Fruit fly (Drosophila melanogaster) whole organism, wandering third instar larva: ENCODE data around the gene Dad1.

Source experiments
- Abd-B ChIP-seq: fragments of >200 bp; optimal IDR thresholded peaks from 2 replicates; lab custom pipeline; 2017; ENCODE audit warnings: missing biosample characterization, missing genetic modification characterization
- CG32264 ChIP-seq: fragments of 200-800 bp; sonication (Bioruptor generic); optimal IDR thresholded peaks from 2 replicates; lab custom pipeline; 2016; ENCODE audit warnings: missing biosample characterization, missing genetic modification characterization
- CrebA ChIP-seq: fragments of 200-800 bp; sonication (Bioruptor generic); optimal IDR thresholded peaks from 2 replicates; lab custom pipeline; 2016; ENCODE audit warnings: missing biosample characterization, mild to moderate bottlenecking, missing genetic modification characterization, borderline replicate concordance
- Dfd ChIP-seq: fragments of >200 bp; optimal IDR thresholded peaks from 2 replicates; lab custom pipeline; 2017; ENCODE audit warnings: missing biosample characterization, missing genetic modification characterization
- Dif ChIP-seq: fragments of 200-275, 200-300 bp; sonication (Bioruptor generic); optimal IDR thresholded peaks from 2 replicates; lab custom pipeline; 2018; ENCODE audit warnings: missing biosample characterization, missing genetic modification characterization; ENCODE audit not compliant: partially characterized antibody
- GATAd ChIP-seq: sonication (Bioruptor generic); optimal IDR thresholded peaks from 2 replicates; lab custom pipeline; 2016; ENCODE audit warnings: missing biosample characterization, missing genetic modification characterization
- HLH106 ChIP-seq: fragments of 200-800 bp; optimal IDR thresholded peaks from 3 replicates; lab custom pipeline; 2019; ENCODE audit warnings: missing biosample characterization, mild to moderate bottlenecking, missing genetic modification characterization, moderate library complexity
- Hnf4 ChIP-seq: fragments of 200-800 bp; sonication (Bioruptor generic); optimal IDR thresholded peaks from 2 replicates; lab custom pipeline; 2016; ENCODE audit warnings: missing biosample characterization, mild to moderate bottlenecking, missing genetic modification characterization
- Hr78 ChIP-seq: fragments of >200 bp; optimal IDR thresholded peaks from 2 replicates; lab custom pipeline; 2017; ENCODE audit warnings: missing biosample characterization, missing genetic modification characterization
- Hr83 ChIP-seq: fragments of 200-300 bp; sonication (Bioruptor generic); optimal IDR thresholded peaks from 2 replicates; lab custom pipeline; 2016; ENCODE audit warnings: missing biosample characterization, mild to moderate bottlenecking, missing genetic modification characterization, moderate library complexity; ENCODE audit not compliant: poor library complexity, severe bottlenecking
- N ChIP-seq: fragments of >200 bp; optimal IDR thresholded peaks from 2 replicates; lab custom pipeline; 2018; ENCODE audit warnings: missing biosample characterization, missing external identifiers, missing genetic modification characterization
- Rel ChIP-seq, 2 experiments: fragments of 200-800 bp; sonication (Bioruptor generic) in 1 of 2; optimal IDR thresholded peaks; 2 replicates in 1 of 2; 3 replicates in 1 of 2; lab custom pipeline; 2016 to 2019; ENCODE audit warnings: mild to moderate bottlenecking in 2 of 2, missing biosample characterization in 2 of 2, missing genetic modification characterization in 2 of 2, moderate library complexity in 1 of 2
- Sp1 ChIP-seq: fragments of 200-800 bp; sonication (Bioruptor generic); optimal IDR thresholded peaks from 3 replicates; lab custom pipeline; 2019; ENCODE audit warnings: missing biosample characterization, mild to moderate bottlenecking, missing genetic modification characterization, moderate library complexity
- Vsx2 ChIP-seq: fragments of 200-300, 225-300 bp; sonication (Bioruptor generic); optimal IDR thresholded peaks from 2 replicates; lab custom pipeline; 2018; ENCODE audit warnings: missing biosample characterization, missing genetic modification characterization; ENCODE audit not compliant: partially characterized antibody
- br ChIP-seq: fragments of 200-800 bp; sonication (Bioruptor generic); optimal IDR thresholded peaks from 2 replicates; lab custom pipeline; 2016; ENCODE audit warnings: missing biosample characterization, missing genetic modification characterization
- brk ChIP-seq: fragments of 200-800 bp; sonication (Bioruptor generic); optimal IDR thresholded peaks from 2 replicates; lab custom pipeline; 2016; ENCODE audit warnings: missing biosample characterization, mild to moderate bottlenecking, missing genetic modification characterization
- dl ChIP-seq, 2 experiments: fragments of 175-275, 200-275 bp in 1 of 2; fragments of 200-275 bp in 1 of 2; sonication (Bioruptor generic); optimal IDR thresholded peaks; lab custom pipeline; 2018; ENCODE audit warnings: mild to moderate bottlenecking in 2 of 2, missing biosample characterization in 2 of 2, missing genetic modification characterization in 2 of 2, moderate library complexity in 2 of 2; ENCODE audit not compliant: partially characterized antibody in 2 of 2, insufficient read depth in 1 of 2
- dmrt93B ChIP-seq: fragments of 200-800 bp; sonication (Bioruptor generic); optimal IDR thresholded peaks from 2 replicates; lab custom pipeline; 2018; ENCODE audit warnings: missing biosample characterization, mild to moderate bottlenecking, missing genetic modification characterization
- foxo ChIP-seq, 2 experiments: fragments of 200-800 bp; sonication (Bioruptor generic); optimal IDR thresholded peaks; 2 replicates in 1 of 2; 3 replicates in 1 of 2; lab custom pipeline; 2016 to 2017; ENCODE audit warnings: missing biosample characterization in 2 of 2, missing genetic modification characterization in 2 of 2
- fru ChIP-seq: fragments of 200-800 bp; sonication (Bioruptor generic); optimal IDR thresholded peaks from 3 replicates; lab custom pipeline; 2016; ENCODE audit warnings: missing biosample characterization, mild to moderate bottlenecking, missing genetic modification characterization
- h ChIP-seq: fragments of 200-800 bp; sonication (Bioruptor generic); optimal IDR thresholded peaks from 3 replicates; lab custom pipeline; 2016; ENCODE audit warnings: missing biosample characterization, mild to moderate bottlenecking, missing genetic modification characterization
- jim ChIP-seq: fragments of 175-275, 200-325 bp; sonication (Bioruptor generic); optimal IDR thresholded peaks from 2 replicates; lab custom pipeline; 2016; ENCODE audit warnings: missing biosample characterization, mild to moderate bottlenecking, missing genetic modification characterization
- lola ChIP-seq: fragments of >200 bp; optimal IDR thresholded peaks from 2 replicates; lab custom pipeline; 2017; ENCODE audit warnings: missing biosample characterization, missing genetic modification characterization
- psq ChIP-seq: fragments of 200-800 bp; sonication (Bioruptor generic); optimal IDR thresholded peaks from 3 replicates; lab custom pipeline; 2017; ENCODE audit warnings: missing biosample characterization, mild to moderate bottlenecking, missing genetic modification characterization, moderate library complexity
- sage ChIP-seq: fragments of 200-800 bp; sonication (Bioruptor generic); optimal IDR thresholded peaks from 2 replicates; lab custom pipeline; 2016; ENCODE audit warnings: missing biosample characterization, mild to moderate bottlenecking, missing genetic modification characterization
- usp ChIP-seq: fragments of >200 bp; optimal IDR thresholded peaks from 2 replicates; lab custom pipeline; 2017; ENCODE audit warnings: missing biosample characterization, missing genetic modification characterization
- woc ChIP-seq: sonication (Bioruptor generic); optimal IDR thresholded peaks from 2 replicates; lab custom pipeline; 2016; ENCODE audit warnings: missing biosample characterization, mild to moderate bottlenecking, missing genetic modification characterization

The Dad1 gene

dm6 chr2L:8421717-8422116 is 37.8 kb upstream of the Dad1 start:
- TF ChIP-seq Rel (GFP tag; optimal IDR thresholded peaks at IDR 0.05; lab: Kevin White, UChicago): no peak
- TF ChIP-seq Rel (tag; optimal IDR thresholded peaks at IDR 0.05; lab: Kevin White, UChicago): peak; percentile 92
- TF ChIP-seq N (GFP tag; lab: Kevin White, UChicago): no peak
- no peak for TF ChIP-seq woc (GFP tag; lab: Kevin White, UChicago)
- TF ChIP-seq jim (GFP tag; lab: Kevin White, UChicago): no peak
- no peak for TF ChIP-seq GATAd (GFP tag; lab: Kevin White, UChicago)
- TF ChIP-seq fru (GFP tag; lab: Kevin White, UChicago): no peak
- no peak for TF ChIP-seq dmrt93B (GFP tag; lab: Kevin White, UChicago)
- TF ChIP-seq foxo (GFP tag; optimal IDR thresholded peaks at IDR 0.05; lab: Kevin White, UChicago): no peak

DNA sequence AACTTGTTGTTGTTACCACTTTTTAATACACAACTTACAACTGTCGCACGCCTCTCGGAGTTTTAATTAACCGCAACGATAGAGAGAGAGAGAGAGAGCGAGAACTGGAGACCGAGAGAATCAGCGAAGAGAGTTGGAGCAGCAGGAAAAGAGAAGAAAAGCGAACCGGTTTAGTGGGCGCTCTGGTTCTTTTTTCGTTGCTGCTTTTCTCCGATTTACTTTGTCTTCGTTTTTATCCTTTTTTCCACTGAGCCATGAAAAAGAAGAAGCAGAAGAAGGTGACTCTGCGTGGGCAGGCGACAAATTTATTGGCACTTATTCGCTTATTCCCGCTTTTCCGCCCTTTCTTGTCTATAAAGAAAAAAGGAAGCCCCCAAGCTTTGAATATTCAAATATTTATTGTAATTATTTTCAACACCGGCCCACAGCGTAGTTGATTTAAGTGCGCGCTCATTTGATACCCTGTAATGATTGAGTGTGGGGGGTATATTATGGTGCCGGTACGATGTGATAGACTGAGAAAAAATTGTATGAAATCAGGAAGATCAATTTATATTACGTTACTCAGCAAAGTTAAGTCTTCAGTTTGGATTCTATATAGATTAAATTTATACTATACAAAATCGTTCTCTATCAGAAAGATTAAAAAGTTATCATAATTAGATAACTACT is 36.5 kb upstream of the Dad1 start:
- TF ChIP-seq usp (GFP tag; lab: Kevin White, UChicago) (no peak), Hnf4 (GFP tag; lab: Kevin White, UChicago) (no peak), foxo (GFP tag; optimal IDR thresholded peaks at IDR 0.05; lab: Kevin White, UChicago) (no peak), HLH106 (tag; lab: Kevin White, UChicago) (no peak), Abd-B (no peak), psq (GFP tag; lab: Kevin White, UChicago) (peak; percentile 59), Dif (GFP tag; lab: Kevin White, UChicago) (peak; percentile 76), Vsx2 (GFP tag; lab: Kevin White, UChicago) (peak; percentile 76), N (GFP tag; lab: Kevin White, UChicago) (no peak), dl (GFP tag; optimal IDR thresholded peaks at IDR 0.05; lab: Kevin White, UChicago; ENCODE audit: insufficient read depth in 1 of 2, partially characterized antibody in 2 of 2) (peak; percentile 31 to 83)

DNA sequence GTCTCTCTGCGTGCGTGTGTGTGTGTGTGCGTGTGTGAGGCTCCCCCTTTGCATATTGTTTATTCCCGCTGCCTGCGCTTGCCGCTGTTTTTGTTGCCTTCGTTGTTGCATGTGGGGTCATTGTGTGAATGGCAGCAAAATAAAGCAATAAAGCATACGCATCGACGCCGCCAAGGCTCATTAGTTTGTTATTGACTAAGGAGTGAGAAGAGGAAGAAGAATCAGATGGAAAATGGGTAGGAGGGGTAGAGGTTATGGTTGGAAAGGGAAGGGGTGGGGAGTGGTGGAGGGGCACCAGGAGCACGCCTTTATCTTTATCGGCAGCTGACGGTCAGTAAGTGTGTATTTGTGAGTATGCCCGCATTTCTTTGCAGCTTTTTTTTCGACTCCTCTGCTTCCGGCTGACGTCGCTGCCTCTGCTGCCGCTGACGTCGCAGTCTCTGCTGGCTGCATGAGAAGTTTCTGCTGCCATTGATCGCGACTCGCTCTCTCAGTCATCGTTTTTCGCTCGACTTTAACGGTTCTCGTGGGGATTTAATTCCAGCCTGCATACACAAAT is 35.5 kb upstream of the Dad1 start:
- TF ChIP-seq br (GFP tag; lab: Kevin White, UChicago): no peak
- no peak for TF ChIP-seq dmrt93B (GFP tag; lab: Kevin White, UChicago)
- TF ChIP-seq Rel (GFP tag; optimal IDR thresholded peaks at IDR 0.05; lab: Kevin White, UChicago): no peak
- peak; percentile 89 for TF ChIP-seq Rel (tag; optimal IDR thresholded peaks at IDR 0.05; lab: Kevin White, UChicago)
- peak; percentile 27 for TF ChIP-seq Sp1
- peak; percentile 85 for TF ChIP-seq psq (GFP tag; lab: Kevin White, UChicago)
- no peak for TF ChIP-seq CG32264 (GFP tag; lab: Kevin White, UChicago)
- TF ChIP-seq Dfd (GFP tag; lab: Kevin White, UChicago): peak; percentile 21
- TF ChIP-seq Hr78: no peak
- TF ChIP-seq brk: no peak
- no peak for TF ChIP-seq N (GFP tag; lab: Kevin White, UChicago)
- TF ChIP-seq Hnf4 (GFP tag; lab: Kevin White, UChicago): no peak
- no peak for TF ChIP-seq h (GFP tag; lab: Kevin White, UChicago)
- peak in 1 of 2 experiments; percentile 24 for TF ChIP-seq dl (GFP tag; optimal IDR thresholded peaks at IDR 0.05; lab: Kevin White, UChicago; ENCODE audit: insufficient read depth in 1 of 2, partially characterized antibody in 2 of 2)
- TF ChIP-seq foxo (GFP tag; optimal IDR thresholded peaks at IDR 0.05; lab: Kevin White, UChicago): no peak
- no peak for TF ChIP-seq woc (GFP tag; lab: Kevin White, UChicago)
- no peak for TF ChIP-seq lola

DNA sequence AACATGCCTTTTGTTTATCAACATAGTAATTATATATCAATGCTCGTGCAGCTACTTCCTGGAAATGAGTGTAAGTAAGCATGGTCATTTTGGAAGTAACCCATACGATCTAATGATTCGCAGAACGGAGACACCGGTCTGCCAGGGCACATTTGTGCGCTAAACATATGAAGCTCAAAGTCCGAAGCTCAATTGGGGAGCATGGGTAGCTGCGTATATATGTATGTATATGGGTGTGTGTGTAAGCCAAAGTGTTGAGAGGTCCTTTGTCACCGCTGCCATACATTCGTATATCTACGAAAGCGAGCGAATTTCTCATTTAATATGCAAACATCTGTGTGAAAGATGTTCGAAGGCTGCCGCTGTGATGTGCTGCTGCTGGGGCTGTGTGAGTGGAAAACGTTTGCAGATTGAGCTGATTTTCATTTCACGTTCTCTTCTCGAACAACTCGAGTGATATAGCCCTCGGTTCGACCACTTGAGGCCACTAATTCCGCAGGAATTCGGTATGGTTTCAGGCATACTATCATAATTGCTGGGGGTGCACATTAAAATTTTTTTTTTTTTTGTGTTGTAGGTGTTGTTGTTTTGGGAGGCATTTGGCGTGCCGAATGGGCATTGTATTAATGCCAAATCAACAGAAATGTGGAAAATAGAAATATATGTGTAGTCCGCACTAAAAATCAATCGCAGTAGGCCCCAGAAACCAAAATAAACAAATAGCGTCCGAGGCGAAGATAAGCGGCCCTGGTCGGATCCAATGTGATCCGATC is 34.4 kb upstream of the Dad1 start:
- TF ChIP-seq Hr78 (no peak), br (GFP tag; lab: Kevin White, UChicago) (no peak), CrebA (GFP tag; lab: Kevin White, UChicago) (no peak), Vsx2 (GFP tag; lab: Kevin White, UChicago) (no peak), sage (GFP tag; lab: Kevin White, UChicago) (no peak), dmrt93B (GFP tag; lab: Kevin White, UChicago) (no peak), Hr83 (GFP tag; lab: Kevin White, UChicago) (no peak)
- TF ChIP-seq, all 38 proteins: peak for 0
